Worm (Caenorhabditis elegans) whole organism, L1 larva: ENCODE data around the gene grd-6.
A peak's percentile ranks its signal among the peaks of the same experiment; 100 is the strongest.

ENCODE experiments used
- F16B12.6 ChIP-seq: fragments of 150-350 bp; optimal IDR thresholded peaks from 2 replicates; lab custom pipeline; 2014; ENCODE audit warnings: missing biosample characterization, missing genetic modification characterization
- alr-1 ChIP-seq: fragments of 200-800 bp; sonication (Bioruptor generic); optimal IDR thresholded peaks from 2 replicates; lab custom pipeline; 2018; ENCODE audit warnings: borderline replicate concordance, mild to moderate bottlenecking, missing genetic modification characterization, missing compliant biosample characterization
- dpl-1 ChIP-seq, 3 experiments: fragments of 150-350 bp in 2 of 3; sonication (generic microtip) in 1 of 3; optimal IDR thresholded peaks; 2 replicates each; lab custom pipeline; 2014 to 2017; ENCODE audit warnings: missing biosample characterization in 3 of 3, missing genetic modification characterization in 3 of 3, missing genetic modification reagents in 3 of 3
- efl-1 ChIP-seq, 4 experiments: fragments of 150-350 bp; optimal IDR thresholded peaks in 3 of 4; peaks in 1 of 4; 1 replicate in 1 of 4; 2 replicates in 3 of 4; lab custom pipeline; 2014; ENCODE audit warnings: missing biosample characterization in 2 of 4, missing genetic modification characterization in 2 of 4, missing genetic modification reagents in 2 of 4
- mep-1 ChIP-seq: fragments of 150-350 bp; optimal IDR thresholded peaks from 2 replicates; lab custom pipeline; 2014; ENCODE audit warnings: missing biosample characterization, missing genetic modification characterization
- snpc-4 ChIP-seq: fragments of 150-350 bp; optimal IDR thresholded peaks from 2 replicates; lab custom pipeline; 2014; ENCODE audit warnings: missing biosample characterization, missing genetic modification characterization
- sptf-1 ChIP-seq: fragments of 150-350 bp; optimal IDR thresholded peaks from 2 replicates; lab custom pipeline; 2014; ENCODE audit warnings: missing biosample characterization, missing genetic modification characterization

- no peak for TF ChIP-seq snpc-4
- TF ChIP-seq sptf-1 (tag; lab: Kevin White, UChicago), result no peak
- TF ChIP-seq F16B12.6 (tag; lab: Kevin White, UChicago), result no peak
- TF ChIP-seq mep-1, result no peak
- TF ChIP-seq alr-1 (tag; lab: Kevin White, UChicago), result no peak
- peak; percentile 16 to 34 for TF ChIP-seq efl-1 (optimal IDR thresholded peaks at IDR 0.05; lab: Kevin White, UChicago)
- TF ChIP-seq efl-1 (GFP tag; optimal IDR thresholded peaks at IDR 0.05 in 1 of 2; lab: Kevin White, UChicago), result no peak
- no peak for TF ChIP-seq dpl-1 (GFP tag; optimal IDR thresholded peaks at IDR 0.05; lab: Kevin White, UChicago)
Measured at ce11 chrV:9247416-9247815, 25.8 kb downstream of the grd-6 start.
